1 fruit fly cellular context compared by ENCODE assay signal in the genomic region with DNA sequence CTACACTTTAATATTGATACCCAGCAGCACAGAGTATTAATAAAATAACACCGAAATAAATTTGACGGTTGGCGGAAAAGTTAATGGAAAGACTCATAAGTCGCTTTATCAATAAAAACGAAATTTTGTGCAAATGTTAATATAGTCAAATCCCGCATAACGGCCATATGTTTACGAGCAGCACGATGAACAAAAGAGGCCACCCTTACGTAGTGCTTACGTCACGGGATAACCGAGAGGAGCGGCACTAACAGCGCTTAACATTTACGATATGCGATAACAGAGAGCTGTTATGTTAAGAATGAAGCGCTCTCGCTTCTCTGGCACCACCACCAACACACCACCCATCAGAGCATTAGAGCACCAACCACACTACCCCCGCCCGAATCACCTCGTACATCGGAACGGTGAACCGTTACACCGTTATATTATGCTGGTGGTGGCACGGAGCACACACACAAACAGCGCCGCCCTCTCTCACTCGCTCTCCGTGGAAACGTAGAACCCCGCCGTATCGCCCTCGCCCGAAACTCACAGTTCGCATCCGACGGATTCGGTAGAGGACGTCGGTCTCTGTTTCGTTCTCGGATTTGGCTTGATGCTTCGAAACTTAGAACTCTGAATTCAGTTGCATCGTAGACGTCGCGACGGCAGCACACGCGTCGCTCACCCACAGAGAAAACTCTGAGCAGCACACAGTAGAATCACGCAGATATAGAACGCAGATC.
TF ChIP-seq lines count a peak whose summit lies in the region.

TSS of gene zfh1 (plus strand) at position 621 of the 728 bp plus-strand sequence.

TF ChIP-seq in whole organism, embryonic, 481 proteins besides CTCF, POLR2A, EP300 and RAD21 (continued from another document):
- TF ChIP-seq Stat92E (GFP tag; optimal IDR thresholded peaks at IDR 0.05; lab: Kevin White, UChicago) (peak in 1 of 3 experiments; percentile 38), dpn (GFP tag; optimal IDR thresholded peaks at IDR 0.05; lab: Kevin White, UChicago) (no peak), CG14441 (GFP tag; IDR thresholded peaks at IDR 0.05; lab: Robert Waterston, UW) (no peak), prd (optimal IDR thresholded peaks at IDR 0.05; lab: Kevin White, UChicago) (no peak), prd (GFP tag; IDR thresholded peaks at IDR 0.05; lab: Robert Waterston, UW) (0 out of 3 replicates have a peak, but pooled peaks have one; percentile 6), cg (GFP tag; optimal IDR thresholded peaks at IDR 0.05; lab: Kevin White, UChicago) (peak; percentile 90), YL-1 (GFP tag; optimal IDR thresholded peaks at IDR 0.05; lab: Kevin White, UChicago) (no peak), chm (GFP tag; IDR thresholded peaks at IDR 0.05; lab: Robert Waterston, UW) (peak; percentile 73; the same call in 1 of the 2 replicates), CG13123 (GFP tag; optimal IDR thresholded peaks at IDR 0.05; lab: Kevin White, UChicago) (no peak), CG2199 (GFP tag; IDR thresholded peaks at IDR 0.05; lab: Robert Waterston, UW) (peak; percentile 76; the same call in 2 of the 3 replicates), Mes4 (GFP tag; optimal IDR thresholded peaks at IDR 0.05; lab: Kevin White, UChicago) (peak; percentile 19), Bgb (GFP tag; IDR thresholded peaks at IDR 0.05; lab: Robert Waterston, UW; ENCODE audit: partially characterized antibody) (peak; percentile 48; the same call in 1 of the 2 replicates), Scr (GFP tag; IDR thresholded peaks at IDR 0.05; lab: Robert Waterston, UW; ENCODE audit: partially characterized antibody) (peak; percentile 47; the same call in 1 of the 2 replicates), kni (GFP tag; optimal IDR thresholded peaks at IDR 0.05; lab: Kevin White, UChicago) (peak; percentile 6), Dbx (GFP tag; IDR thresholded peaks at IDR 0.05; lab: Robert Waterston, UW) (0 out of 3 replicates have a peak, but pooled peaks have one; percentile 45), sug (tag; optimal IDR thresholded peaks at IDR 0.05; lab: Kevin White, UChicago) (peak; percentile 8), BtbVII (GFP tag; optimal IDR thresholded peaks at IDR 0.05; lab: Kevin White, UChicago) (no peak), Opbp (GFP tag; IDR thresholded peaks at IDR 0.05; lab: Robert Waterston, UW; ENCODE audit: partially characterized antibody) (0 out of 3 replicates have a peak, but pooled peaks have one; percentile 61), CG9437 (GFP tag; optimal IDR thresholded peaks at IDR 0.05; lab: Kevin White, UChicago) (peak; percentile 96), CG13624 (GFP tag; optimal IDR thresholded peaks at IDR 0.05; lab: Kevin White, UChicago) (peak; percentile 1), Six4 (GFP tag; optimal IDR thresholded peaks at IDR 0.05; lab: Kevin White, UChicago) (no peak), CG17359 (tag; optimal IDR thresholded peaks at IDR 0.05; lab: Kevin White, UChicago) (no peak), seq (GFP tag; IDR thresholded peaks at IDR 0.05; lab: Robert Waterston, UW) (peak; percentile 76; the same call in 1 of the 2 replicates), CG8478 (optimal IDR thresholded peaks at IDR 0.05; lab: Kevin White, UChicago) (peak; percentile 8), CG4282 (GFP tag; optimal IDR thresholded peaks at IDR 0.05; lab: Kevin White, UChicago) (no peak), HLHmδ (GFP tag; optimal IDR thresholded peaks at IDR 0.05; lab: Kevin White, UChicago) (peak; percentile 25)
TF ChIP-seq in whole organism, embryonic: peak in this region for 66.
